Worm (Caenorhabditis elegans) whole organism, L4 larva: ENCODE measurements around the gene pqn-16.
A peak's percentile ranks its signal among the peaks of the same experiment; 100 is the strongest.

ENCODE experiments used
- fkh-10 ChIP-seq: fragments of 150-350 bp; optimal IDR thresholded peaks from 2 replicates; lab custom pipeline; 2014; ENCODE audit warnings: missing biosample characterization, missing genetic modification reagents, missing genetic modification characterization
- lin-15B ChIP-seq: fragments of 150-350 bp; sonication (generic microtip); optimal IDR thresholded peaks from 3 replicates; lab custom pipeline; 2014; ENCODE audit warnings: missing biosample characterization, missing genetic modification characterization

DNA sequence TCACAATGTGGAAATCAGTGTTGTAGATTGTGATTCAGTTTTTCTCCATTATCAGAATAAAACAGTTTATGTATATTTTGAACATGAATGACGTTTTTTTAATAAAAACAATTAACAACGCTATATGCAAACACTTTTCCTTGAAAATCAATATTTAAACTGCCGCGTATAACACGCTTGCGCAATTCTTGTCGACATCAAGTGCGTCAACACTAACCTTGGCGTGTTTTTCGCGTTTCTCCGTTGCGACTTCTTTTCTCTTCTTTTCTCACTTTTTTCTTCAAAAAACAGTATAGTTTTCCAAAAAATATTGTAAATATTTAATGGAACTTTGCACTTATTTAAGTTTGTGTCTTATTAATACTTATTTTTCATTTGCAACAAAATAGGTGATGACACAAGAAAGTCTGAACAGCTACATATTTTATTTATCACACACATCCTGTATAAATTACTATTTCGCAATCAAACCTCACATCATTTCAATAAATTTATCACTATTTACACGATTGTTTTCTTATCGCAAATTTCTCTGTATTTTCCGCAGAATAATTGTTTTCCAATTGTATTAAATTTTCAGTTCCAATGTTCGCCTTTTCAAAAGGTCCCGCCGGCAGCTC, 1.4 kb downstream of the pqn-16 start, which contains the start of gene spas-1:
- TF ChIP-seq fkh-10 (GFP tag; lab: Kevin White, UChicago) = peak; percentile 80
- TF ChIP-seq lin-15B (tag; lab: Kevin White, UChicago) = no peak
